Worm (Caenorhabditis elegans) whole organism, early embryonic: ENCODE results near the gene blos-4.

Experiments
- B0310.2 ChIP-seq: sonication (generic microtip); optimal IDR thresholded peaks from 2 replicates; lab custom pipeline; 2016; ENCODE audit warnings: mild to moderate bottlenecking, missing genetic modification characterization, missing compliant biosample characterization
- F13C5.2 ChIP-seq: sonication (generic microtip); optimal IDR thresholded peaks from 2 replicates; lab custom pipeline; 2017; ENCODE audit warnings: mild to moderate bottlenecking, missing genetic modification characterization, inconsistent platforms, missing compliant biosample characterization
- aly-1 ChIP-seq: sonication (generic microtip); optimal IDR thresholded peaks from 2 replicates; lab custom pipeline; 2016; ENCODE audit warnings: missing genetic modification characterization, missing compliant biosample characterization
- ama-1 ChIP-seq: fragments of 150-350 bp; optimal IDR thresholded peaks from 2 replicates; lab custom pipeline; 2014
- ceh-13 ChIP-seq: fragments of 200-800 bp; sonication (Bioruptor generic); optimal IDR thresholded peaks from 2 replicates; lab custom pipeline; 2018; ENCODE audit warnings: mild to moderate bottlenecking, missing genetic modification characterization, missing compliant biosample characterization
- ceh-36 ChIP-seq: sonication (generic microtip); optimal IDR thresholded peaks from 2 replicates; lab custom pipeline; 2016; ENCODE audit warnings: missing genetic modification characterization, inconsistent platforms, missing compliant biosample characterization
- ets-7 ChIP-seq: sonication (generic microtip); optimal IDR thresholded peaks from 2 replicates; lab custom pipeline; 2016; ENCODE audit warnings: missing genotype, missing genetic modification characterization, missing compliant biosample characterization
- flt-1 ChIP-seq: fragments of 200-800 bp; sonication (Bioruptor generic); IDR thresholded peaks from 2 replicates; pipeline ENCODE4 v1.3.6; 2022; ENCODE audit warnings: missing genetic modification characterization, missing compliant biosample characterization
- hmbx-1 ChIP-seq: sonication (generic microtip); optimal IDR thresholded peaks from 2 replicates; lab custom pipeline; 2016; ENCODE audit warnings: mild to moderate bottlenecking, missing genetic modification characterization, missing compliant biosample characterization
- hmg-4 ChIP-seq: fragments of 200-800 bp; sonication (Bioruptor generic); optimal IDR thresholded peaks from 2 replicates; lab custom pipeline; 2018; ENCODE audit warnings: mild to moderate bottlenecking, missing genetic modification characterization, missing compliant biosample characterization
- hnd-1 ChIP-seq: sonication (generic microtip); optimal IDR thresholded peaks from 2 replicates; lab custom pipeline; 2016; ENCODE audit warnings: missing genetic modification characterization, missing compliant biosample characterization
- pes-1 ChIP-seq: fragments of 200-800 bp; sonication (Bioruptor generic); IDR thresholded peaks from 2 replicates; pipeline ENCODE4 v1.3.6; 2022; ENCODE audit warnings: missing genetic modification reagents, missing genetic modification characterization, missing compliant biosample characterization
- scrt-1 ChIP-seq: fragments of 200-800 bp; sonication (Bioruptor generic); IDR thresholded peaks from 2 replicates; pipeline ENCODE4 v1.3.6; 2022; ENCODE audit warnings: missing genetic modification characterization, missing compliant biosample characterization
- sea-1 ChIP-seq: fragments of 200-800 bp; sonication (Bioruptor generic); conservative IDR thresholded peaks from 2 replicates; pipeline ENCODE4 v1.3.6; 2022; ENCODE audit warnings: missing genetic modification characterization, missing compliant biosample characterization
- tbx-11 ChIP-seq: fragments of 200-800 bp; sonication (Bioruptor generic); IDR thresholded peaks from 2 replicates; pipeline ENCODE4 v1.3.6; 2022; ENCODE audit warnings: missing genetic modification characterization, missing compliant biosample characterization
- tbx-37 ChIP-seq: fragments of 200-800 bp; sonication (Bioruptor generic); conservative IDR thresholded peaks from 2 replicates; pipeline ENCODE4 v1.3.6; 2022; ENCODE audit warnings: missing genetic modification reagents, missing genetic modification characterization, missing compliant biosample characterization
- tra-4 ChIP-seq: sonication (generic microtip); optimal IDR thresholded peaks from 2 replicates; lab custom pipeline; 2017; ENCODE audit warnings: missing genetic modification characterization, missing compliant biosample characterization

The blos-4 gene

DNA sequence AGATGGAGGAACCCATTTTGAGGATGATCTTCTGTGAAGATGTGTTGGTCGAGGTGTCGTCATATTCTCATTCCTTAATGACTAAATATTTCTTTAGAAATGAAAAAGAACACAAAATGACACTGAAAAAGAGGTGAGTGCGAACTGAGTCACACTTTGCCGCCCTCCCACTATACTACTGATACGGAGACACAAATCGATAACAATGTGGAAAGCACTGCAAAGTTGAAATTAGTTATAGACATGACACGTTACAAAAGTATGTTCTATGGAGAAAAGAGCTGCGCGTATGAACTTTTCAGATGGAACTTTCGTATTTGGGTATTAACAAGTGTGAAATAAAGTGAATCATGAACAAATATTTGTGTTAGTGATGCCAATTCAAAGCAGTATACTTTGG, 878 bp upstream of the blos-4 start, which contains the start of gene tat-4:
tat-4 (minus strand) TSS at position 117 of the 400 bp plus-strand sequence.
- TF ChIP-seq F13C5.2 (no peak), ceh-13 (GFP tag; lab: Kevin White, UChicago) (no peak), hnd-1 (tag; lab: Kevin White, UChicago) (no peak), aly-1 (tag; lab: Kevin White, UChicago) (no peak), tbx-11 (GFP tag; lab: Robert Waterston, UW) (no peak), hmbx-1 (tag; lab: Kevin White, UChicago) (no peak), sea-1 (GFP tag; lab: Robert Waterston, UW) (no peak), B0310.2 (tag; lab: Kevin White, UChicago) (no peak), tbx-37 (GFP tag; lab: Robert Waterston, UW) (no peak)

DNA sequence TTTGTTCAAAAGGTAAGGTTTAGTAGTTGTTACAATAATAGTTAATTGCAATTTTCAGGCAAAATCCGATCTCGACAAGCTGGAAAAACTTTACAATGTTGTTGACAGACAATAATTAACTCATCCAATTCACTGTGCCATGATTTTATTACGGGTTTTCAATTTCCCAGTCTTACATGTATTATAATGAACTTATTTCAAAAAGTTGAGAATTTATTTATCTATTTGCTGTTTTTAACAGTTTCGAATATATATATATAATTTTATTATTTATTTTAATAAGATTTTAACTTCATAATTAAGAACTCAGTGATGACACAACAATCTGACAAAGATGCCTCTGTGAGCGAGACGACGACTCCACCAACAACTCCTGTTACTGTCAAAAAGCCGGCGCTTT, 1.0 kb downstream of the blos-4 start, which contains the start of gene lelo-1:
lelo-1 (plus strand) TSS at position 301 of the 400 bp plus-strand sequence.
- TF ChIP-seq hmbx-1 (tag; lab: Kevin White, UChicago) (no peak), scrt-1 (GFP tag; lab: Robert Waterston, UW) (no peak), ets-7 (tag; lab: Kevin White, UChicago) (no peak), B0310.2 (tag; lab: Kevin White, UChicago) (no peak), tbx-37 (GFP tag; lab: Robert Waterston, UW) (no peak), ama-1 (lab: Kevin White, UChicago) (no peak), ceh-36 (tag; lab: Kevin White, UChicago) (no peak), tbx-11 (GFP tag; lab: Robert Waterston, UW) (no peak), ceh-13 (GFP tag; lab: Kevin White, UChicago) (no peak), F13C5.2 (no peak), hmg-4 (GFP tag; lab: Kevin White, UChicago) (no peak), aly-1 (tag; lab: Kevin White, UChicago) (no peak), flt-1 (GFP tag; lab: Robert Waterston, UW) (no peak), tra-4 (tag; lab: Kevin White, UChicago) (no peak)

DNA sequence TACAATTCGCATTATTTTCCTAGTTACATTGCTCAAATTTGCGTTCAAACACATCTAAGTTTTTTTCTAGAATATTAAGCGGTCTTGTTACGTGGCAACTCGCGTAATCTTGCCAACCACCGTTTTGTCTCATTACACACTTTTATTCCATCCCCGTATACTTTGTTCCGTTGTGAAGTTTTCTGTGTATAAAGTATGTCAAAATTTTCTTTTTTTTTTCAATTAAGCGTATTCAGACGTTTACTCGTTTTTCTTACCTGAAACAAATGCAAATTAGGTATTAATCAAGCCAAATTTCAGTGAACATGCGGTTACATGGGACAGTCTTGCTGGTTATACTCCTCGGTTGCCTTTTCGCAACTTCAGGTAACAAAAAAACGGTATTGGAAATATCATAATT, 2.0 kb downstream of the blos-4 start, which contains the start of gene T24H7.2:
T24H7.2 (plus strand) TSS at position 301 of the 400 bp plus-strand sequence.
- TF ChIP-seq tbx-11 (GFP tag; lab: Robert Waterston, UW) (no peak), scrt-1 (GFP tag; lab: Robert Waterston, UW) (no peak), tbx-37 (GFP tag; lab: Robert Waterston, UW) (no peak), pes-1 (GFP tag; lab: Robert Waterston, UW) (no peak), aly-1 (tag; lab: Kevin White, UChicago) (no peak), F13C5.2 (no peak), hnd-1 (tag; lab: Kevin White, UChicago) (no peak), ets-7 (tag; lab: Kevin White, UChicago) (no peak), ama-1 (lab: Kevin White, UChicago) (no peak), sea-1 (GFP tag; lab: Robert Waterston, UW) (no peak), B0310.2 (tag; lab: Kevin White, UChicago) (no peak)

DNA sequence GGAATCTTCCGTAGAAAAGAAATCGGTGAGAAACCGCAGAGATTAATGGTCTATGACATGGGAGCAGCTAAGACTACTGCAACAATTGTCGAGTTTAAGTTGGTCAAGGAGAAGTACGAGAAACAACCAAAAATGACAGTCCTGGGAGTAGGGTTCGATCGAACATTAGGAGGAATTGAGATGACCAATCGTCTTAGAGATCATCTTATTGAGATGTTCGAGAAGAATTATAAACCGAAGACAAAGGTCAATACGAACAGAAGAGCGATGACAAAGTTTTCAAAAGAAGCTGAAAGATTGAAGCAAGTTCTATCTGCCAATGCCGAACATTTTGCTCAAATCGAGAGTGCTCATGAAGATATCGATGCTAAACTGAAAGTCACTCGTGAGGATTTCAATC, 3.0 kb downstream of the blos-4 start:
- TF ChIP-seq hmbx-1 (tag; lab: Kevin White, UChicago) (no peak), ama-1 (lab: Kevin White, UChicago) (no peak), tra-4 (tag; lab: Kevin White, UChicago) (no peak), pes-1 (GFP tag; lab: Robert Waterston, UW) (no peak), tbx-11 (GFP tag; lab: Robert Waterston, UW) (no peak), tbx-37 (GFP tag; lab: Robert Waterston, UW) (no peak)

DNA sequence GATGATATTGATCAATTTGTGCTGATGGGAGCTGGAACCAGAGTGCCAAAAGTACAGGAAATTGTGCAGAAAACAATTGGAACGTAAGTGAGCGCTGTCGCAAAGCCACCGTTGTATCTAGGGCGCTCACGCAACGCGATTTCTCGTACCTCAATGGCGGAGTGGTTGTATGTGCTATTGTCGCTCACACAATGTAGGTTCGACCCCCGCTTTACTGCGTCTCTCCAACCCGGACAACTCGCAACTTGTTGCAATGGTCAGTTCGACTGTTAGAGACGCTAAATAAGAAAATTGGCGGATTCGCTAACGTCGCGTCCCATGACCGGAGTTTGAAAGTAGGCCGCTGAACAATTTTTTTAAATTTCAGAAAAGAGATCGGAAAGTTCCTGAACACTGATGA, 3.5 kb downstream of the blos-4 start:
- TF ChIP-seq aly-1 (tag; lab: Kevin White, UChicago) (peak; percentile 95), ets-7 (tag; lab: Kevin White, UChicago) (peak; percentile 81), flt-1 (GFP tag; lab: Robert Waterston, UW) (peak; percentile 82), tbx-37 (GFP tag; lab: Robert Waterston, UW) (peak; percentile 78), scrt-1 (GFP tag; lab: Robert Waterston, UW) (peak; percentile 89), hmbx-1 (tag; lab: Kevin White, UChicago) (peak; percentile 50), hnd-1 (tag; lab: Kevin White, UChicago) (peak; percentile 72), pes-1 (GFP tag; lab: Robert Waterston, UW) (peak; percentile 91), tbx-11 (GFP tag; lab: Robert Waterston, UW) (peak; percentile 91), hmg-4 (GFP tag; lab: Kevin White, UChicago) (peak; percentile 95), B0310.2 (tag; lab: Kevin White, UChicago) (peak; percentile 79), tra-4 (tag; lab: Kevin White, UChicago) (peak; percentile 60), sea-1 (GFP tag; lab: Robert Waterston, UW) (peak; percentile 90), ceh-13 (GFP tag; lab: Kevin White, UChicago) (peak; percentile 82), ama-1 (lab: Kevin White, UChicago) (no peak), F13C5.2 (peak; percentile 56), ceh-36 (tag; lab: Kevin White, UChicago) (peak; percentile 95)

DNA sequence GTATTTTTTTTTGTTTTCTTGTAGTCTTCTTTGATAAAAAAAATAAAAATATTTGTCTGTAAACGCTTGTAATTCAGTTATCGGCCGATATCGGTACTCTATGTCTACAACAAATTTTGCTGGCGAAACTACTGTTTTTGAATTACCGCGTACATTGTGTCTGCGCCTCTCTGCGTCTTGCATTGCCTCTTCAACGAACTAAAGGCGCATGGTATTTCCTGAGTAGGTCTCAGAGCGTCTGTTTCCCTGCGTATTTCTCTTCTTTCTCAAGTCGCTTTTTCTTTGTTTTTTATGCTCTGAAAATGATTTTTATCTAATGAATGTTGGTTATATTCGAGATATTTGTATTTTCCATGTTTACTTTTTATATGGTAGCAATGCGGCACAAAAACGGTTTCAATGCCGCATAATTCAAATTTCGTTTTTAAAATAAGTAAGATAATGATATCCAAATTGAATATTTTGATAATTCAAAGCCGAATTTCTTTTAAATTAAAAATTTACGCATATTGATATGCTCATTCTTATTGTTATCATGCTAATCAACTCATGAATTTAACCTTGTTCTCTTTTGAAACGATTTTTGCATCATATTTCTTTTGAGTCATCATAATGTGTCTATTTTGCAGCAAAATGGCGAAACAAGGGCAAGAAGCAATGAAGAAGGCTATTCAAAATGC, 5.9 kb downstream of the blos-4 start, which contains the start of gene phb-2:
phb-2 (plus strand) TSS at position 630 of the 680 bp plus-strand sequence.
- TF ChIP-seq tra-4 (tag; lab: Kevin White, UChicago) (no peak), sea-1 (GFP tag; lab: Robert Waterston, UW) (no peak), tbx-11 (GFP tag; lab: Robert Waterston, UW) (no peak), F13C5.2 (peak; percentile 39), aly-1 (tag; lab: Kevin White, UChicago) (peak; percentile 7)

DNA sequence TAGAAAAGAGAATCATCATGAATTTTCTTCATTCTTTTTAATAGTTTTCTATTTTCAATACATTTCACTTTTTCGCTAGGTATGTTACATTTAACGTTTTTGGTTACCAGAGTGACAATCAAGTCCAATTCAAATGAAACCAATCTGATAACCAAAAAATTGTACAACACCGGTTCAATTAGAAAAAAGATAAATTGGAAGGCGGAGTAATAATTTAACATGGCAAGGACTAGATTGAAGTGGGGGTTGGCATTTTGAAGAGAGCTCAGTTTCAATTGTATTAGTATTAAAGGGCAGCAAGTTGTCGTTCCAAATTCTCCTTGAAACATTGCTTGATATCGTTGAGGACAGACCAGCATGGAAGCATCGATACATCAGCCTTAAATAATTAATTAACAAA, 7.7 kb downstream of the blos-4 start:
- TF ChIP-seq tra-4 (tag; lab: Kevin White, UChicago) (no peak), hmg-4 (GFP tag; lab: Kevin White, UChicago) (no peak), ceh-13 (GFP tag; lab: Kevin White, UChicago) (no peak), tbx-11 (GFP tag; lab: Robert Waterston, UW) (no peak), aly-1 (tag; lab: Kevin White, UChicago) (no peak), scrt-1 (GFP tag; lab: Robert Waterston, UW) (no peak), flt-1 (GFP tag; lab: Robert Waterston, UW) (no peak)
